Fruit fly (Drosophila melanogaster) whole organism, embryonic: ENCODE data around the gene plum.

Experiments
- Ada2b ChIP-seq: fragments of 200-800 bp; sonication (Bioruptor generic); IDR thresholded peaks from 2 replicates; pipeline ENCODE4 v1.3.6; 2022; ENCODE audit warnings: missing biosample characterization, missing genetic modification characterization
- Awh ChIP-seq: fragments of 200-800 bp; sonication (Bioruptor generic); IDR thresholded peaks from 2 replicates; pipeline ENCODE4, ENCODE4 v1.3.6; 2022; ENCODE audit warnings: missing biosample characterization, missing genetic modification characterization
- Bteb2 ChIP-seq: fragments of 200-800 bp; sonication (Bioruptor generic); optimal IDR thresholded peaks from 2 replicates; lab custom pipeline; 2016; ENCODE audit warnings: missing biosample characterization, missing genetic modification characterization
- CG10147 ChIP-seq: fragments of 200-800 bp; sonication (Bioruptor generic); optimal IDR thresholded peaks from 2 replicates; lab custom pipeline; 2019; ENCODE audit warnings: missing biosample characterization, mild to moderate bottlenecking, missing genetic modification characterization, moderate library complexity
- CG10274 ChIP-seq: fragments of 200-800 bp; sonication (Bioruptor generic); optimal IDR thresholded peaks from 3 replicates; lab custom pipeline; 2017; ENCODE audit warnings: missing biosample characterization, mild to moderate bottlenecking, missing genetic modification characterization
- CG10321 ChIP-seq: fragments of 200-800 bp; sonication (Bioruptor generic); IDR thresholded peaks from 2 replicates; pipeline ENCODE4 v1.3.6; 2022; ENCODE audit warnings: missing biosample characterization, missing genetic modification characterization
- CG11247 ChIP-seq: fragments of 200-800 bp; sonication (Bioruptor generic); IDR thresholded peaks from 2 replicates; pipeline ENCODE4 v1.3.6; 2022; ENCODE audit warnings: missing biosample characterization, missing genetic modification characterization
- CG12769 ChIP-seq: fragments of 200-800 bp; sonication (Bioruptor generic); optimal IDR thresholded peaks from 2 replicates; lab custom pipeline; 2019; ENCODE audit warnings: missing biosample characterization, mild to moderate bottlenecking, missing genetic modification characterization, moderate library complexity
- CG12942 ChIP-seq: fragments of 200-800 bp; sonication (Bioruptor generic); optimal IDR thresholded peaks from 3 replicates; lab custom pipeline; 2016; ENCODE audit warnings: missing biosample characterization, missing genetic modification characterization
- CG13123 ChIP-seq: fragments of 200-800 bp; sonication (Bioruptor generic); optimal IDR thresholded peaks from 2 replicates; lab custom pipeline; 2016; ENCODE audit warnings: missing biosample characterization, missing genetic modification characterization
- CG13287 ChIP-seq: fragments of 200-800 bp; sonication (Bioruptor generic); IDR thresholded peaks from 2 replicates; pipeline ENCODE4 v1.3.6; 2022; ENCODE audit warnings: missing biosample characterization, missing genetic modification characterization; ENCODE audit not compliant: partially characterized antibody
- CG14860 ChIP-seq: fragments of 200-800 bp; sonication (Bioruptor generic); IDR thresholded peaks from 3 replicates; pipeline ENCODE4 v1.3.6; 2022; ENCODE audit warnings: missing biosample characterization, missing genetic modification characterization; ENCODE audit not compliant: partially characterized antibody
- CG15696 ChIP-seq: fragments of 200-800 bp; sonication (Bioruptor generic); optimal IDR thresholded peaks from 2 replicates; lab custom pipeline; 2019; ENCODE audit warnings: missing biosample characterization, mild to moderate bottlenecking, missing genetic modification characterization, moderate library complexity
- CG1792 ChIP-seq: fragments of 200-800 bp; sonication (Bioruptor generic); optimal IDR thresholded peaks from 2 replicates; lab custom pipeline; 2016; ENCODE audit warnings: missing biosample characterization, missing genetic modification characterization
- CG18599 ChIP-seq: fragments of 200-800 bp; sonication (Bioruptor generic); optimal IDR thresholded peaks from 3 replicates; lab custom pipeline; 2017; ENCODE audit warnings: missing biosample characterization, missing genetic modification characterization, mild to moderate bottlenecking, moderate library complexity, missing genetic modification reagents
- CG2678 ChIP-seq: fragments of 200-800 bp; sonication (Bioruptor generic); optimal IDR thresholded peaks from 3 replicates; lab custom pipeline; 2019; ENCODE audit warnings: missing biosample characterization, mild to moderate bottlenecking, missing genetic modification characterization, moderate library complexity
- CG30403 ChIP-seq: fragments of 200-800 bp; sonication (Bioruptor generic); optimal IDR thresholded peaks from 3 replicates; lab custom pipeline; 2016; ENCODE audit warnings: missing biosample characterization, missing genetic modification characterization
- CG31365 ChIP-seq: fragments of 200-800 bp; sonication (Bioruptor generic); optimal IDR thresholded peaks from 2 replicates; lab custom pipeline; 2018; ENCODE audit warnings: missing biosample characterization, mild to moderate bottlenecking, missing genetic modification characterization
- CG3726 ChIP-seq: fragments of 200-800 bp; sonication (Bioruptor generic); IDR thresholded peaks from 3 replicates; pipeline ENCODE4, ENCODE4 v1.3.6; 2022; ENCODE audit warnings: missing biosample characterization, missing genetic modification characterization
- CG6272 ChIP-seq: fragments of 200-800 bp; sonication (Bioruptor generic); IDR thresholded peaks from 2 replicates; pipeline ENCODE4 v1.3.6; 2022; ENCODE audit warnings: missing biosample characterization, missing genetic modification characterization
- CG6791 ChIP-seq: fragments of 200-800 bp; sonication (Bioruptor generic); IDR thresholded peaks from 3 replicates; pipeline ENCODE4 v1.3.6; 2022; ENCODE audit warnings: missing biosample characterization, missing genetic modification characterization; ENCODE audit not compliant: partially characterized antibody
- CG7786 ChIP-seq: fragments of 200-800 bp; sonication (Bioruptor generic); optimal IDR thresholded peaks from 2 replicates; lab custom pipeline; 2016; ENCODE audit warnings: missing biosample characterization, missing genetic modification characterization
- CoRest ChIP-seq: fragments of 200-800 bp; sonication (Bioruptor generic); optimal IDR thresholded peaks from 3 replicates; lab custom pipeline; 2018; ENCODE audit warnings: missing biosample characterization, mild to moderate bottlenecking, missing genetic modification characterization, moderate library complexity
- Ets97D ChIP-seq: fragments of 200-800 bp; sonication (Bioruptor generic); optimal IDR thresholded peaks from 3 replicates; lab custom pipeline; 2016; ENCODE audit warnings: missing biosample characterization, missing genetic modification characterization
- Fer1 ChIP-seq: fragments of 200-800 bp; sonication (Bioruptor generic); optimal IDR thresholded peaks from 2 replicates; lab custom pipeline; 2017; ENCODE audit warnings: missing biosample characterization, mild to moderate bottlenecking, missing genetic modification characterization
- HHEX ChIP-seq: fragments of 200-800 bp; sonication (Bioruptor generic); optimal IDR thresholded peaks from 3 replicates; lab custom pipeline; 2017; ENCODE audit warnings: missing biosample characterization, mild to moderate bottlenecking, missing genetic modification characterization, missing genetic modification reagents
- Hand ChIP-seq: fragments of 200-800 bp; sonication (Bioruptor generic); optimal IDR thresholded peaks from 2 replicates; lab custom pipeline; 2017; ENCODE audit warnings: mild to moderate bottlenecking, missing biosample characterization, missing genetic modification reagents, missing genetic modification characterization
- Mes4 ChIP-seq: fragments of 200-800 bp; sonication (Bioruptor generic); optimal IDR thresholded peaks from 2 replicates; lab custom pipeline; 2016; ENCODE audit warnings: missing biosample characterization, missing genetic modification characterization
- Stat92E ChIP-seq, 3 experiments: fragments of >200 bp in 2 of 3; fragments of 200-800 bp in 1 of 3; sonication (Bioruptor generic) in 1 of 3; optimal IDR thresholded peaks; 2 replicates each; lab custom pipeline; 2017 to 2019; ENCODE audit warnings: missing biosample characterization in 3 of 3, missing genetic modification characterization in 3 of 3, mild to moderate bottlenecking in 1 of 3, moderate library complexity in 1 of 3
- al ChIP-seq: fragments of 200-800 bp; sonication (Bioruptor generic); IDR thresholded peaks from 2 replicates; pipeline ENCODE4 v1.3.6; 2022; ENCODE audit warnings: missing biosample characterization, missing genetic modification characterization
- ap ChIP-seq: fragments of 200-800 bp; sonication (Bioruptor generic); IDR thresholded peaks from 2 replicates; pipeline ENCODE4 v1.3.6; 2022; ENCODE audit warnings: missing biosample characterization, missing genetic modification characterization
- ase ChIP-seq: fragments of 200-800 bp; sonication (Bioruptor generic); IDR thresholded peaks from 3 replicates; pipeline ENCODE4 v1.3.6; 2022; ENCODE audit warnings: missing biosample characterization, missing genetic modification characterization
- cwo ChIP-seq: fragments of 200-800 bp; sonication (Bioruptor generic); optimal IDR thresholded peaks from 3 replicates; lab custom pipeline; 2017; ENCODE audit warnings: missing biosample characterization, missing genetic modification characterization, mild to moderate bottlenecking, moderate library complexity, missing genetic modification reagents
- eve ChIP-seq, 2 experiments: fragments of >200 bp; optimal IDR thresholded peaks; 2 replicates each; lab custom pipeline; 2017; ENCODE audit warnings: missing biosample characterization in 2 of 2, missing genetic modification characterization in 2 of 2
- ham ChIP-seq: fragments of 200-800 bp; sonication (Bioruptor generic); IDR thresholded peaks from 2 replicates; pipeline ENCODE4 v1.3.6; 2022; ENCODE audit warnings: missing biosample characterization, missing genetic modification characterization
- hkb ChIP-seq, 2 experiments: fragments of 200-800 bp in 1 of 2; fragments of >200 bp in 1 of 2; sonication (Bioruptor generic) in 1 of 2; IDR thresholded peaks in 1 of 2; optimal IDR thresholded peaks in 1 of 2; 2 replicates each; pipeline versions ENCODE4 v1.3.6 to Lab custom; 2017 to 2022; ENCODE audit warnings: missing biosample characterization in 1 of 2, missing genetic modification characterization in 1 of 2
- ken ChIP-seq: fragments of 200-800 bp; sonication (Bioruptor generic); IDR thresholded peaks from 3 replicates; pipeline ENCODE4 v1.3.6; 2022; ENCODE audit warnings: missing biosample characterization, missing genetic modification characterization
- onecut ChIP-seq: fragments of 200-800 bp; sonication (Bioruptor generic); IDR thresholded peaks from 2 replicates; pipeline ENCODE4 v1.3.6; 2022; ENCODE audit warnings: missing biosample characterization, missing genetic modification characterization
- sd ChIP-seq: fragments of 200-800 bp; sonication (Bioruptor generic); optimal IDR thresholded peaks from 3 replicates; lab custom pipeline; 2018; ENCODE audit warnings: missing biosample characterization, mild to moderate bottlenecking, missing genetic modification characterization, moderate library complexity
- sens ChIP-seq: fragments of 200-800 bp; sonication (Bioruptor generic); peaks from one replicate; lab custom pipeline; 2016; ENCODE audit warnings: missing biosample characterization, missing genetic modification characterization
- seq ChIP-seq: fragments of 200-800 bp; sonication (Bioruptor generic); IDR thresholded peaks from 2 replicates; pipeline ENCODE4 v1.3.6; 2022; ENCODE audit warnings: missing biosample characterization, missing genetic modification characterization
- shn ChIP-seq: fragments of 200-800 bp; sonication (Bioruptor generic); optimal IDR thresholded peaks from 3 replicates; lab custom pipeline; 2016; ENCODE audit warnings: missing biosample characterization, missing genetic modification characterization
- sr ChIP-seq: fragments of 200-800 bp; sonication (Bioruptor generic); IDR thresholded peaks from 3 replicates; pipeline ENCODE4 v1.3.6; 2022; ENCODE audit warnings: missing biosample characterization, missing genetic modification characterization
- stc ChIP-seq: fragments of 200-800 bp; sonication (Bioruptor generic); IDR thresholded peaks from 2 replicates; pipeline ENCODE4 v1.3.6; 2022; ENCODE audit warnings: missing biosample characterization, missing genetic modification characterization
- tx ChIP-seq: fragments of 200-800 bp; sonication (Bioruptor generic); optimal IDR thresholded peaks from 2 replicates; lab custom pipeline; 2016; ENCODE audit warnings: missing biosample characterization, missing genetic modification characterization
- vnd ChIP-seq: fragments of 200-800 bp; sonication (Bioruptor generic); IDR thresholded peaks from 3 replicates; pipeline ENCODE4 v1.3.6; 2022; ENCODE audit warnings: missing biosample characterization, missing genetic modification characterization; ENCODE audit not compliant: partially characterized antibody
- z ChIP-seq: fragments of 200-800 bp; sonication (Bioruptor generic); IDR thresholded peaks from 3 replicates; pipeline ENCODE4 v1.3.6; 2022; ENCODE audit warnings: missing biosample characterization, missing genetic modification characterization
- zen2 ChIP-seq: fragments of 200-800 bp; sonication (Bioruptor generic); IDR thresholded peaks from 3 replicates; pipeline ENCODE4 v1.3.6; 2022; ENCODE audit warnings: missing biosample characterization, missing genetic modification characterization; ENCODE audit not compliant: partially characterized antibody

plum gene

DNA sequence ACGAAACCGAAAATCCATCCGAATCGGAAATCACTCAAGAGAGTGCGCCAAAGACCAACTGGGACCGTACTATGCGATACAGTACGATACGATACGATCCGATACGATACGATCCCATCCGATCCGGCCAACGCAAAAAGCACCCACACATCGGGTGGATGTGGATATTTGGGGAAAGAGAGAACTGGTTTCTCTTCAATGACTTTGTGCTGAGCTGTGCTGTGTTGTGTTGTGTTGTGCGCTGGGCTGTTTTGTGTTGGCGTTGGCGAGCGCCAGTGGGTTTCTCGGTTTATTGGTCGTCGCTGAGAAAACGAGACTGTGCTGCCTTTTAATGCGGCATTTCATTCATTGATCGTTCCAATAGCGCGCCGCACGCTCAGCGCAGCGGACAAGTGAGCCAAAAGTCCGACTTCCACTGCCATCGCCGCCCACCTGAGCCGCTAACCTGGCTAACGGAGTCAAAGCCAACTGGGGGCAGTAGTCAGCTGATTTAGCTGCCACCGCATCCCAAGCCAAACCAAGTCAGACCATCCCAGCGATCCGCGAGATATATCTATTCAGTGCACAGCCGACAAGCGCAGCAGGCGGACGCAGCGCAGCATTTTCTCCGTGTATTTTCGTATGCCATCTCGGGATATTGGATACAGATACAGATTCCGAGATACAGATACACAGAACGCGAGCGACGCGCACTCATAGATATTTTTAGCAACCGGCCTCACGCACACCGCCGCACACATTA is 94.4 kb downstream of the plum start, which contains the start of gene tx (continued):
- TF ChIP-seq zen2 (no peak), CG12769 (peak; percentile 85), CG10147 (GFP tag; lab: Kevin White, UChicago) (peak; percentile 4), vnd (0 out of 3 replicates have a peak, but pooled peaks have one; percentile 24), HHEX (GFP tag; lab: Kevin White, UChicago) (no peak), CG11247 (GFP tag; lab: Robert Waterston, UW) (0 out of 2 replicates have a peak, but pooled peaks have one; percentile 31), stc (GFP tag; lab: Robert Waterston, UW) (0 out of 2 replicates have a peak, but pooled peaks have one; percentile 14), Hand (GFP tag; lab: Kevin White, UChicago) (no peak), shn (GFP tag; lab: Kevin White, UChicago) (no peak), sens (GFP tag; lab: Kevin White, UChicago) (peak; percentile 70), seq (no peak), ase (GFP tag; lab: Robert Waterston, UW) (no peak), sd (tag; lab: Kevin White, UChicago) (no peak), Awh (peak; percentile 46; the same call in 1 of the 2 replicates)

DNA sequence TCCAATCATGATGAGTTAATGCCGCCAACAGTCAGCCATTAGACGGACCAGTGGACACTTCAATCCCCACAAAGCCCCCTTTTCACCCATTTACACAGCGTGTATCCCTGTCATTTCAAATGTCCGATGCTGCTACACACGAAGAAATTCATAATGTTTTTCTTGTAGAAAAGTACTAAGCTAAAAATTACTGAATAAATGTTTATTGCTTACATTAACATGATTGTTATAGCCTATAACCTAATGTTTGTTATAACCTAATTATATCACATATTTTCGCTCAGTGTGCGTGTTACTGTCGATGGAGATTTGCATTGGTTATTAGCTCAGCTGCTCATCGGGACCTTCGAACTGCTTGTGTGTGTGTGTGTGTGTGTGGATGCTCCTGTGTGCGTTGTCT is 98.5 kb downstream of the plum start:
- TF ChIP-seq Ets97D (no peak), CG6272 (no peak), cwo (GFP tag; lab: Kevin White, UChicago) (no peak), onecut (no peak), CG30403 (GFP tag; lab: Kevin White, UChicago) (peak; percentile 61), CG13287 (GFP tag; lab: Robert Waterston, UW) (no peak), CG2678 (tag; lab: Kevin White, UChicago) (peak; percentile 55), ham (GFP tag; lab: Robert Waterston, UW) (no peak), CoRest (tag; lab: Kevin White, UChicago) (peak; percentile 37), CG10321 (GFP tag; lab: Robert Waterston, UW) (no peak), eve (GFP tag; optimal IDR thresholded peaks at IDR 0.05; lab: Kevin White, UChicago) (peak in 1 of 2 experiments; percentile 78), CG12942 (GFP tag; lab: Kevin White, UChicago) (peak; percentile 7), CG1792 (GFP tag; lab: Kevin White, UChicago) (peak; percentile 40), Mes4 (GFP tag; lab: Kevin White, UChicago) (peak; percentile 10), Ada2b (GFP tag; lab: Robert Waterston, UW) (peak; percentile 64), CG18599 (GFP tag; lab: Kevin White, UChicago) (peak; percentile 39), Bteb2 (GFP tag; lab: Kevin White, UChicago) (no peak), CG31365 (tag; lab: Kevin White, UChicago) (no peak), ken (GFP tag; lab: Robert Waterston, UW) (peak; percentile 44; the same call in 1 of the 3 replicates), sr (GFP tag; lab: Robert Waterston, UW) (no peak), ap (GFP tag; lab: Robert Waterston, UW) (peak; percentile 57; the same call in 1 of the 2 replicates), CG3726 (GFP tag; lab: Robert Waterston, UW) (no peak), Fer1 (GFP tag; lab: Kevin White, UChicago) (no peak), CG6791 (GFP tag; lab: Robert Waterston, UW) (no peak), CG7786 (GFP tag; lab: Kevin White, UChicago) (peak; percentile 14), CG13123 (GFP tag; lab: Kevin White, UChicago) (no peak), CG15696 (tag; lab: Kevin White, UChicago) (no peak), Stat92E (GFP tag; optimal IDR thresholded peaks at IDR 0.05; lab: Kevin White, UChicago) (no peak), CG14860 (GFP tag; lab: Robert Waterston, UW) (no peak), al (0 out of 2 replicates have a peak, but pooled peaks have one; percentile 17), CG10274 (GFP tag; lab: Kevin White, UChicago) (no peak), stc (GFP tag; lab: Robert Waterston, UW) (peak; percentile 63), z (GFP tag; lab: Robert Waterston, UW) (no peak), tx (peak; percentile 57), hkb (optimal IDR thresholded peaks at IDR 0.05; lab: Kevin White, UChicago) (no peak), hkb (GFP tag; IDR thresholded peaks at IDR 0.05; lab: Robert Waterston, UW) (peak; percentile 62)
